Worm (Caenorhabditis elegans) whole organism, dauer: ENCODE measurements around the gene F22F7.8.
"Not testable (repeated sequence)": the region's sequence is repeated elsewhere in the genome, so short reads cannot be mapped to it uniquely, and the experiment has no call there.

ENCODE experiments used
- unc-62 ChIP-seq: sonication (generic microtip); optimal IDR thresholded peaks from 2 replicates; lab custom pipeline; 2017; ENCODE audit warnings: missing biosample characterization, missing genetic modification reagents, missing genetic modification characterization

Gene F22F7.8

DNA sequence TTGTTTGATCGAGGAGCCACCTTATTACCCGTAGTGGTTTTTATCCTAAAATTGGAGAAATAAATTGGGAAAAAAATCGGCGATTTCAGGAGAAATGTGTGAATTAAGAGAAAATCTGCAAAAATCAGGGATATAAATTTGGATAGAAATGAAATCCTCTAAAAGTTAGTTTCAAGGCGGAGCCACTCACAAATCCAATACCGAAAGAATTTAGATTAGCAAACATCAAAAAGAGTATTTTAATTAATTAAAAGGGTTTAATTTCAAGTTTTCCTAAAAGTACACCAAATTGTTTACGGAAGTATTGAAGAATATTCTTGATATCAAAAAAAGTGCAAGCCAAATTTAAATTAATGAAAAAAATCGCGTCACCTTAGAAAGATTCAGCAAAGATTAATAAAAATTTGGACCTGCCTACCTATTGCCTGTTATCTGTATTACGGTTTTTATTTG lies at the start of gene F22F7.8:
F22F7.8 (minus strand) TSS at position 51 of the 453 bp plus-strand sequence.
- TF ChIP-seq unc-62 (GFP tag; lab: Kevin White, UChicago) = no peak

DNA sequence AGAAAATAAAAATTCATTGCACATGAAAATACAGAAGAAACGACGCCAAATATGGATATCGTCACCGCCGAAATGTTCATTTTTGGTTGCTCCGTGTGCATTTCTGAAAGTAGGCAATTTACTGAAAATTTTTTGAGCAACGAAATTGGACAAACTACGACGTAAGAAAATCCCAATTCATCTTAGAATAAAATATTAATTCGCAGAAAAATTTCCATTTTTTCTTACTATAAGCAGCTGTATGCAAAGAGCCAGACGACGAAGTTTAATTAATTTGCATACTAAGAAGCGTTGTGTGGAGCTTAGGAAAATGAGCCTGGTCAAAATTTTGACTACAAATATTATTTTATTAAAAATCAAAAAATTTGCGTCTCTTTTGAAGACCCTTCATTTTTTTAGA lies 44.9 kb upstream of the F22F7.8 start, which contains the start of gene srbc-19:
srbc-19 (minus strand) TSS at position 101 of the 400 bp plus-strand sequence.
- TF ChIP-seq unc-62 (GFP tag; lab: Kevin White, UChicago) = no peak

DNA sequence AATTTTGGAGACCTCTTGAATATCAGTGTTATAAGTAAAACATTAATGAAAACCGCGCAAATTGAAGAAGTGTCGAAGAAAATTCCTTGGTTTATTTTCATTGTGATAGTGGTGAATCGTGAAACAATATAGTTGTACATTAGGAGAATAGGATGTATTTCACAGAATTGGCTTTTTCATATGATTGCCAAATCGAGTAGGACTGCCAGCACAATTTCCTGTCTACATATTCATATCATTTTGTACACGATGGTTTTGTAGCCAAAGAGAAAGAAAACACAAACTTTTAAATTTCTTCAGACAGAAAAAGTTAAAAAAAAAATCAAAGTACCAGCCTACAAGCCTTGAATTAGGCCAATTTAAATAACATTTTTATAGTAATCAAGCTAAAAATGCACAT lies 42.0 kb upstream of the F22F7.8 start, which contains the start of gene str-255:
str-255 (minus strand) TSS at position 101 of the 400 bp plus-strand sequence.
- no peak for TF ChIP-seq unc-62 (GFP tag; lab: Kevin White, UChicago)

DNA sequence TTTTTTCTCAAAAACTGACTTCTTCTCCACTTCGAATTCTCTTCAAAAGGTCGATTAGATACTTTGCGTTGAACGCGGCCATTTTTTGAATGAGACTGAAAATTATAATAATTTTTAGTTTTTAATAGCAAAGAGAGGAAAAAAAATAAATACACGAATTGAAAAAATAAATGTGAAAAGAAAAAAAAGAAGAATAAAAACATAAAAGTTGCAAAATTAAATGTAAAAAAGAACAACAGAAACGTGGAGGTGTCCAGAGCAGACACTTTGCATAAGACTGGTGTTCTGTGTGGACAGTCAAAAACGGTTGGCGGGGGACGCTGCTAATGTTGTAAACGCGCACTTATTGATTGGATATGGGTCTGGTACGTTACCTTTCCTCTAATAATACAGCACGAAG lies 37.6 kb upstream of the F22F7.8 start, which contains the start of gene C45H4.14:
C45H4.14 (minus strand) TSS at position 101 of the 400 bp plus-strand sequence.
- no peak for TF ChIP-seq unc-62 (GFP tag; lab: Kevin White, UChicago)

DNA sequence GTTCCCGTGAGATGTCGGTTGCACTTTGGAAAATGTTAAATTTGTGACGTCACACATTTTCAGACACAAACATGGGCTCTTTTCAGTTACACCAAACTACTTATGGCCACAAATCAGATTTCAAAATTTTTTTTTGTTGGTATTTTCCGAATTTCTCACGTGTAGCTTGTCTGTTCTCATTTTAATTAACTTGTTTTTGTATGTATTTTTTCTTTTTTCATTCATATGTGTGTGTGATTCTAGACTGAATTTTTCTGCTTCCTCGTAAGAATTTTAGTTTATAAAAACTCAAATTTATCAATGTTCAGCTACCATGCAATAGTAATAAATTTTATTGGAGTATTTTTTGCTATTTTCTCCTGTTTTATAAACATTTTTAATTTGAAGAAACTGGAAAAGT lies 35.1 kb upstream of the F22F7.8 start, which contains the start of gene srbc-22:
srbc-22 (plus strand) TSS at position 301 of the 400 bp plus-strand sequence.
- no peak for TF ChIP-seq unc-62 (GFP tag; lab: Kevin White, UChicago)

DNA sequence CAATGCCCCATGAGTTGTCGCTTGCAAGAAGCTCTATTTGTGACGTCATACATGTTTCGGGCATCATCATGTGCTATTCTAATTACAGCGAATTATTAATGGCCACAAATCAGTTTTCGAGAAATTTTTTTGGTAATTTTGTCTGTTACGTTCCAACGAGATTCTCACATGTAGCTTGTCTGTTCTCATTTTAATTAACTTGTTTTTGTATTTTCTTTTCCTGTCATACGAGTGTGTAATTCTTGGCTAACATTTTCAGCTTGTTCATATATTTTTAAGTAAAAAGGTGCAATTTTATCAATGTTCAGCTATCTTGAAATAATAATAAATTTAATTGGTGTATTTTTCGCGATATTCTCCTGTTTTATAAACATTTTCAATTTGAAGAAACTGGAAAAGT lies 33.5 kb upstream of the F22F7.8 start, which contains the start of gene srbc-21:
srbc-21 (plus strand) TSS at position 301 of the 400 bp plus-strand sequence.
- no peak for TF ChIP-seq unc-62 (GFP tag; lab: Kevin White, UChicago)

DNA sequence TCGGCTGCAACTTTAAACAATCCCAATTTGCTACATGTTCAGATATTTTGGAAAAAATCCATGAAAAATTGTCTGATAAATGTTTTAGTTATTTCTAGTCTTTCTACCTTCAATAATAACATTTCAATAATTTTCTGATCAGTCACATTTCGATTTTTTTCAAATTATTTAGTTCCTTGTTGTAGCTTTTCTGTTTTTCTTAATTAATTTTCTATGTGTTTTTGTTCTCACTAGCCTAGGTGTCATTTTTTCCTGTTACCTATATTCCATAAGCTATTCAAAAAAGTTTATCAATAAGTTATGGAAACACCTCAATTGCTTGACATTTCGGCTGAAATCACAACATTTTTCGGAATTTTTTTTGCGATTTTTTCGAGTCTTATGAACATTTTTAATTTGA lies 31.5 kb upstream of the F22F7.8 start, which contains the start of gene srbc-23:
srbc-23 (plus strand) TSS at position 301 of the 400 bp plus-strand sequence.
- no peak for TF ChIP-seq unc-62 (GFP tag; lab: Kevin White, UChicago)

DNA sequence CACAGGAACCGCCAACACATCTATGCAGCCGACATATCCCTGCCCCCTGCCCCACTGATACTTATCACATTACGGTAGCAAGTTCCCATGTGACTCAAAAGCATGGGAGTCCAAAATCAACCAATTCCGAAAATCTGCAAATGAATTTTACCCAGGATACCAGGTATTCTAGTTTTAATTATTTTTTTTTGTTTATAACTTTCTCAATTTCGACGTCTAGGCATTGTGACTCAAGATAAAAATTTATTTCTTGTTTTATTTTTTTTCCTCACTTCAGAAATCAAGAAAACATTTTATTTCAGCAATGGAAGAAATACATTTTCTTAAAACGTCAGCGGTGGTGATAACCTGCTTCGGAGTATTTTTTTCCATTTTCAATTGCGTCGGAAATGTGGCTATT lies 29.7 kb upstream of the F22F7.8 start, which contains the start of gene srbc-24:
srbc-24 (plus strand) TSS at position 301 of the 400 bp plus-strand sequence.
- TF ChIP-seq unc-62 (GFP tag; lab: Kevin White, UChicago) = no peak

DNA sequence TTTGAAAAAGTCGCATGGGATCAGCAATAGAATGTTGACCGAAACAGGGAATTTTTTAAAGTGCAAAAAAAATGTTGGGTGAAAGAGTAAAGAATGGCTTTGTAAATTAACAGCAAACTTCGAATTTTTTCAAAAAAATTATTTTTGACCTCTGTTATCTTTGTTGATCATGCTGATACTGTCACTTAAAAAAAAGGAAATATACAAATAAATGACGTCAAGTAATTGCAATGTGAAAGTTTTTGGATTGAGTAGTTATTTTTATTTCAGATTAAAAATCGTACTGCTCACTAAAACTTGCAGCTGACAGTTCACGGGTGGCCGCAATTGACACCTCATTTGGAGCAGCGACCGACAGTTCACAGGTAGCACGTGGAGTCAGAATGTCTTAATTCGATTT lies 29.1 kb upstream of the F22F7.8 start, which contains the start of gene C45H4.13:
C45H4.13 (minus strand) TSS at position 101 of the 400 bp plus-strand sequence.
- no peak for TF ChIP-seq unc-62 (GFP tag; lab: Kevin White, UChicago)

DNA sequence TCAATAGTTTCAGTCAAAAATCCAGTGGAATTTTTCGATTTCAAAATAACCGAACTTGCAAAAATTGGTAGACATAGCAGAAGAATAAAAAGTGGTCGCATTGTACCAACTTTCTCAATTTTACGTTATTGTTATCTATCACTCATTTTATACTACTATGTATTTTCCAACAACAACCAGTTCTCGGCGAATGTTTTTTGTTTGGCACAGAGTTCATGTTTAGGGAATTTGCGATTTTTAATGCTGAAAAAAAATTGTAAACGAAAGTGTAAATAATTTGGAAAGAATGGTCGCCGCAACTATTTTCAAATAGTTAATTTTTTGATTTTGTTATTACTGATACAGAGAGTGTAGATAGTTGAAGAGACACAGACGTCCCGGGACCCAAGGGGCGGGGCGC lies 27.7 kb upstream of the F22F7.8 start, which contains the start of gene C45H4.21:
C45H4.21 (minus strand) TSS at position 101 of the 400 bp plus-strand sequence.
- TF ChIP-seq unc-62 (GFP tag; lab: Kevin White, UChicago) = no peak

DNA sequence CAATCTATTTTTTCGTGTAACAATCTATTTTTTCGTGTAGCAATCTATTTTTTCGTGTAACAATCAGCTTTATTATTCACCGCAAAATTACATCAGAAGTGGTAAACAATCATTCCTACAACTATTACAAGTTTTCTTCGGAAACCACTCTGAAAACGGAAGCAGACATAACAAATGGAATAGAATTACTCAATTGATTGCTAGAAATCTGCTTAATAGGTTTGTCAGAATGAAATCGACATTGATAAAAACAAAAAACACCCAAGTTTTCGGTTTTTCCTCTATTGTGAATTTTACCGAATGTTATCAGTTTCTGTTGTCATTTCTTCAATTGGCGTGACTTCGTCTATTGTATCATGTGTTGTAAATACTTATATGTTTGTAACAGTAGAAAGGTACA lies 25.0 kb upstream of the F22F7.8 start, which contains the start of gene srbc-20:
srbc-20 (plus strand) TSS at position 301 of the 400 bp plus-strand sequence.
- no peak for TF ChIP-seq unc-62 (GFP tag; lab: Kevin White, UChicago)

DNA sequence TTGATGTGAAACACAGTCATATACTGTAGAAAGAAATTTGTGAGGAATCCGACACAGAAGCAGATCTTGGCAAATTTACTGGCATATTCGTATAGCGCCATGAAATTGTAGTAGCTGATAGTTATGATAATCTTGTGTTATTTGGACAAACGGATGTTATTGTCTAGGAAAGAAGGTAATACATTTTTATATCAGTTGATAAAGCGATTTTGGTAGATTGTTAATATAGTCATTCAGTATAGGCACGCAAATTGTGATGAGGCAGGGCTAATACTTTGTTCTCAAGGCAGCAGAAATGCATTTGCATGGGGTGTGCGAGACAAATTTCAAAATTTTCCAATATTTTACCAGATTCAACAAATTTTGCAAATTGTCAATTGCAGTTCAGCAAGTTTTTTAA lies 24.3 kb upstream of the F22F7.8 start, which contains the start of gene str-52:
str-52 (minus strand) TSS at position 101 of the 400 bp plus-strand sequence.
- no peak for TF ChIP-seq unc-62 (GFP tag; lab: Kevin White, UChicago)

DNA sequence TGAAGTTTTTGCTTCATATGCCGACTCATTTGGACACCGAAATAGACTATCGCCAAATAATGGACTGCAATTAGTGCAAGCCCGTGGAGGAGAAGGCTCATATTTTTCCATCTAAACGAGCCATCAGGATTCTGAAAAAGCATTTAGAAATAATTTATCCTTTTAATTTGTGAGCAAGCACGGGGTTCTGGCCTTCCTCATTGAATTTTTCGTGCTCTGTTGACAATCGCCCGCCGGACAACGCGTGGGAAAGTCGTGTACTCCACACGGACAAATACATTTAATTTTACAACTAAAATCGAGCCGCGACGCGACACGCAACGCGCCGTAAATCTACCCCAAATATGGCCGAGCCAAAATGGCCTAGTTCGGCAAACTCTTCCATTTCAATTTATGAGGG lies 22.6 kb upstream of the F22F7.8 start, which contains the start of gene F22F7.12:
F22F7.12 (minus strand) TSS at position 101 of the 400 bp plus-strand sequence.
- TF ChIP-seq unc-62 (GFP tag; lab: Kevin White, UChicago) = not testable (repeated sequence)

DNA sequence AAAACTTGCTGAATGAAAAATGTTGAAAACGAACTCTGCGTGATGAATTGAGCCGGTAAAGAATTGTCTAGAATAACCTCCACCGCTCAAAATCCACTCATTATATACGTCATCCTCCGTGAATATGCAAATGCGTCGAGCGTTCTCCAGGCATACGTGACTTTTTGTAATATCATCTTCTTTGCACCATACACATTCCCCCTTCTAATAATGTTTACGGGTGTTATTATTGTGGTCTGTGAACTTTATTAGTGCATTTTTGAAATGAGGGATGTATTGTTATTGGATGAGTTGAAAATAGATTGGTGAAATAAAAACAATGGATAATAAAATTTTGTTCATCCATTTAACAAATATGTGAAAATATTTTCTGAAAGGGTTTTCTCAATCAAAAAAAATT lies 18.2 kb upstream of the F22F7.8 start, which contains the start of gene F22F7.7:
F22F7.7 (minus strand) TSS at position 125 of the 400 bp plus-strand sequence.
- no peak for TF ChIP-seq unc-62 (GFP tag; lab: Kevin White, UChicago)

DNA sequence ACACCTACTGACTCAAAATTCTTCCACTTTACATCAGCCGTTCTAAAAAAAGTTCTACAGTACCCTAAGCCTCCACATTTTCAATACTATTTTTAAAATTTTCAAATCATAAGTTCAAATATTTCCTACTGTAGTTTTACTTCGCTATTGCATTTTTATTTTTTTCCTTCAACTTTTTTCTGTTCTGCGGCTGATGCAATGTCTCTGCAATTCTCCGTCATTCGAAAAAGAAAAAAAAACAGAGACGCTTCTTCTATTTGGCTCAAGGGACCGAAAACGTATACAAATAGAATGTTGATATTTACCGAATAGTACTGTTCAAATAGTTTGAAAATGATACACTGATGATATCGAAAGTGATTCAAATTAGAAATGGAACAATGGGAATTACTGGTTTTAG lies 16.5 kb upstream of the F22F7.8 start:
- TF ChIP-seq unc-62 (GFP tag; lab: Kevin White, UChicago) = no peak

DNA sequence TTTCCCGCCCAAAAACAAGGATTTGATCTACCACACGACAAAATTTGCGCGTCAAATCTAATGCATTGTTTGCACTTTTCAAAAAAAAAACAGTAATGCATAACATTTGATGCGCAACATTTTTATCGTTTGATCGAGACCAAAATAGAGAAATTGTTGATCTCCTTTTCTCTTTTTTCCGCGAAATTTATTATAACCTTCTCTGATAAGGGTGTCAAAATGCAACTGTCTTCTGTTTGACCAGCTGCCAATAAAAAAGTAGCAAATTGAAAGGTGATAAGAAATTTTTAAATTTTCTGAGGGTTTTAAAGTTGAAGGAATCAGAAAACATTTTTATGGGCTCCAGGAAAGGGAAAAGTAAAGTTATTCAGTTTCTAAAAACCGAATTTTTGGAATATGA lies 15.2 kb upstream of the F22F7.8 start:
- no peak for TF ChIP-seq unc-62 (GFP tag; lab: Kevin White, UChicago)
